Worm (Caenorhabditis elegans) whole organism, L4 larva: ENCODE data around the gene cdh-8.

Experiments used
- D1046.2 ChIP-seq: fragments of 200-800 bp; sonication (Bioruptor generic); IDR thresholded peaks from 2 replicates; pipeline ENCODE4 v1.3.6; 2022; ENCODE audit warnings: missing genetic modification characterization, missing compliant biosample characterization
- F49E8.2 ChIP-seq: sonication (generic microtip); optimal IDR thresholded peaks from 2 replicates; lab custom pipeline; 2016; ENCODE audit warnings: missing compliant biosample characterization, mild to moderate bottlenecking, missing genetic modification characterization, borderline replicate concordance
- T20F7.1 ChIP-seq: fragments of 200-800 bp; sonication (Bioruptor generic); optimal IDR thresholded peaks from 2 replicates; lab custom pipeline; 2018; ENCODE audit warnings: mild to moderate bottlenecking, missing genetic modification characterization, missing compliant biosample characterization
- T26A8.4 ChIP-seq: fragments of 200-800 bp; sonication (Bioruptor generic); IDR thresholded peaks from 2 replicates; pipeline ENCODE4 v1.3.6; 2022; ENCODE audit warnings: missing genetic modification characterization, missing compliant biosample characterization
- Y48G9A.11 ChIP-seq: fragments of 200-800 bp; sonication (Bioruptor generic); IDR thresholded peaks from 2 replicates; pipeline ENCODE4 v1.3.6; 2022; ENCODE audit warnings: missing genetic modification reagents, missing genetic modification characterization, missing compliant biosample characterization
- Y5F2A.4 ChIP-seq: fragments of 200-800 bp; sonication (Bioruptor generic); optimal IDR thresholded peaks from 2 replicates; lab custom pipeline; 2018; ENCODE audit warnings: mild to moderate bottlenecking, missing genetic modification characterization, missing compliant biosample characterization
- attf-4 ChIP-seq: sonication (generic microtip); optimal IDR thresholded peaks from 3 replicates; lab custom pipeline; 2017; ENCODE audit warnings: missing biosample characterization, missing genetic modification characterization
- ceh-32 ChIP-seq: sonication (generic microtip); optimal IDR thresholded peaks from 2 replicates; lab custom pipeline; 2016; ENCODE audit warnings: mild to moderate bottlenecking, missing genetic modification characterization, missing compliant biosample characterization; ENCODE audit not compliant: poor library complexity
- ceh-44 ChIP-seq: fragments of 200-800 bp; sonication (Bioruptor generic); IDR thresholded peaks from 2 replicates; pipeline ENCODE4 v1.3.6; 2022; ENCODE audit warnings: missing genetic modification reagents, missing genetic modification characterization, missing compliant biosample characterization
- ceh-62 ChIP-seq: sonication (generic microtip); optimal IDR thresholded peaks from 2 replicates; lab custom pipeline; 2017; ENCODE audit warnings: missing biosample characterization, missing genetic modification characterization
- ceh-82 ChIP-seq: sonication (generic microtip); optimal IDR thresholded peaks from 2 replicates; lab custom pipeline; 2017; ENCODE audit warnings: missing biosample characterization, missing genetic modification characterization
- cey-2 ChIP-seq: sonication (generic microtip); optimal IDR thresholded peaks from 3 replicates; lab custom pipeline; 2017; ENCODE audit warnings: missing genetic modification characterization, mild to moderate bottlenecking, missing compliant biosample characterization, antibody characterized with exemption, borderline replicate concordance; ENCODE audit not compliant: insufficient read depth
- ctbp-1 ChIP-seq: fragments of 200-800 bp; sonication (Bioruptor generic); IDR thresholded peaks from 2 replicates; pipeline ENCODE4 v1.3.6; 2022; ENCODE audit warnings: missing genetic modification reagents, missing genetic modification characterization, missing compliant biosample characterization
- daf-12 ChIP-seq: fragments of 150-350 bp; optimal IDR thresholded peaks from 2 replicates; lab custom pipeline; 2014; ENCODE audit warnings: missing biosample characterization, missing genetic modification reagents, missing genetic modification characterization
- daf-19 ChIP-seq: fragments of 200-800 bp; sonication (Bioruptor generic); conservative IDR thresholded peaks from 2 replicates; pipeline ENCODE4 v1.3.6; 2022; ENCODE audit warnings: missing genetic modification characterization, missing compliant biosample characterization
- daf-8 ChIP-seq: fragments of 200-800 bp; sonication (Bioruptor generic); IDR thresholded peaks from 2 replicates; pipeline ENCODE4 v1.3.6; 2022; ENCODE audit warnings: missing genetic modification characterization, missing compliant biosample characterization
- dmd-6 ChIP-seq: fragments of 200-800 bp; sonication (Bioruptor generic); IDR thresholded peaks from 2 replicates; pipeline ENCODE4 v1.3.6; 2022; ENCODE audit warnings: missing genetic modification reagents, missing genetic modification characterization, missing compliant biosample characterization
- dmd-8 ChIP-seq: fragments of 200-800 bp; sonication (Bioruptor generic); IDR thresholded peaks from 2 replicates; pipeline ENCODE4 v1.3.6; 2022; ENCODE audit warnings: missing genetic modification characterization, missing compliant biosample characterization
- egl-43 ChIP-seq: fragments of 200-800 bp; sonication (Bioruptor generic); IDR thresholded peaks from 2 replicates; pipeline ENCODE4 v1.3.6; 2022; ENCODE audit warnings: missing genetic modification reagents, missing genetic modification characterization, missing compliant biosample characterization
- fkh-10 ChIP-seq: fragments of 150-350 bp; optimal IDR thresholded peaks from 2 replicates; lab custom pipeline; 2014; ENCODE audit warnings: missing biosample characterization, missing genetic modification reagents, missing genetic modification characterization
- fos-1 ChIP-seq: fragments of 150-350 bp; optimal IDR thresholded peaks from 2 replicates; lab custom pipeline; 2014; ENCODE audit warnings: missing biosample characterization, missing genetic modification characterization
- hlh-11 ChIP-seq: fragments of 200-800 bp; sonication (Bioruptor generic); optimal IDR thresholded peaks from 2 replicates; lab custom pipeline; 2018; ENCODE audit warnings: mild to moderate bottlenecking, missing genetic modification characterization, missing compliant biosample characterization
- hlh-30 ChIP-seq: sonication (generic microtip); optimal IDR thresholded peaks from 2 replicates; lab custom pipeline; 2017; ENCODE audit warnings: antibody characterized with exemption, mild to moderate bottlenecking, missing genetic modification characterization, missing compliant biosample characterization; ENCODE audit not compliant: insufficient read depth
- lin-38 ChIP-seq: fragments of 200-800 bp; sonication (Bioruptor generic); IDR thresholded peaks from 2 replicates; pipeline ENCODE4 v1.3.6; 2022; ENCODE audit warnings: missing genetic modification reagents, missing genetic modification characterization, missing compliant biosample characterization
- lin-39 ChIP-seq: fragments of 150-350 bp; optimal IDR thresholded peaks from 2 replicates; lab custom pipeline; 2014; ENCODE audit warnings: missing biosample characterization, missing genetic modification reagents, missing genetic modification characterization
- lsy-2 ChIP-seq, 2 experiments: fragments of 150-350 bp in 1 of 2; sonication (generic microtip) in 1 of 2; optimal IDR thresholded peaks; 2 replicates each; lab custom pipeline; 2014 to 2017; ENCODE audit warnings: missing biosample characterization in 2 of 2, missing genetic modification characterization in 2 of 2
- madf-5 ChIP-seq, 2 experiments: fragments of 200-800 bp; sonication (Bioruptor generic); IDR thresholded peaks; 2 replicates each; pipeline ENCODE4 v1.3.6; 2022; ENCODE audit warnings: missing compliant biosample characterization in 2 of 2, missing genetic modification characterization in 2 of 2
- mes-2 ChIP-seq: sonication (generic microtip); optimal IDR thresholded peaks from 2 replicates; lab custom pipeline; 2016; ENCODE audit warnings: missing genotype, mild to moderate bottlenecking, missing genetic modification characterization, missing compliant biosample characterization; ENCODE audit not compliant: poor library complexity, severe bottlenecking
- nhr-237 ChIP-seq: sonication (generic microtip); optimal IDR thresholded peaks from 2 replicates; lab custom pipeline; 2017; ENCODE audit warnings: missing biosample characterization, missing genetic modification characterization
- nhr-25 ChIP-seq: sonication (generic microtip); optimal IDR thresholded peaks from 2 replicates; lab custom pipeline; 2017; ENCODE audit warnings: missing genetic modification characterization, mild to moderate bottlenecking, missing compliant biosample characterization, antibody characterized with exemption, moderate library complexity, borderline replicate concordance; ENCODE audit not compliant: insufficient read depth
- nhr-48 ChIP-seq: sonication (generic microtip); optimal IDR thresholded peaks from 2 replicates; lab custom pipeline; 2016; ENCODE audit warnings: mild to moderate bottlenecking, missing genetic modification characterization, missing compliant biosample characterization
- nhr-6 ChIP-seq: fragments of 150-350 bp; optimal IDR thresholded peaks from 2 replicates; lab custom pipeline; 2014; ENCODE audit warnings: missing biosample characterization, missing genetic modification characterization
- nhr-77 ChIP-seq: fragments of 150-350 bp; optimal IDR thresholded peaks from 2 replicates; lab custom pipeline; 2014; ENCODE audit warnings: missing biosample characterization, missing genetic modification characterization
- pha-4 ChIP-seq, 2 experiments: fragments of 150-350 bp in 1 of 2; fragments of 200-800 bp in 1 of 2; sonication (Bioruptor generic) in 1 of 2; IDR thresholded peaks in 1 of 2; optimal IDR thresholded peaks in 1 of 2; 2 replicates each; pipeline versions ENCODE4 v1.3.6 to Lab custom; 2014 to 2022; ENCODE audit warnings: missing genetic modification characterization in 2 of 2, missing genetic modification reagents in 2 of 2, missing biosample characterization in 1 of 2, missing compliant biosample characterization in 1 of 2
- pqm-1 ChIP-seq: sonication (generic microtip); optimal IDR thresholded peaks from 2 replicates; lab custom pipeline; 2017; ENCODE audit warnings: missing biosample characterization, missing genetic modification characterization
- saeg-2 ChIP-seq: fragments of 200-800 bp; sonication (Bioruptor generic); IDR thresholded peaks from 2 replicates; pipeline ENCODE4 v1.3.6; 2022; ENCODE audit warnings: missing genetic modification reagents, missing genetic modification characterization, missing compliant biosample characterization
- set-16 ChIP-seq: fragments of 200-800 bp; sonication (Bioruptor generic); IDR thresholded peaks from 2 replicates; pipeline ENCODE4 v1.3.6; 2022; ENCODE audit warnings: missing genetic modification reagents, missing genetic modification characterization, missing compliant biosample characterization
- skn-1 ChIP-seq: fragments of 150-350 bp; optimal IDR thresholded peaks from 2 replicates; lab custom pipeline; 2014; ENCODE audit warnings: missing biosample characterization, missing genetic modification characterization
- snpc-4 ChIP-seq: fragments of 150-350 bp; optimal IDR thresholded peaks from 2 replicates; lab custom pipeline; 2014; ENCODE audit warnings: missing biosample characterization, missing genetic modification characterization
- unc-39 ChIP-seq: sonication (generic microtip); optimal IDR thresholded peaks from 2 replicates; lab custom pipeline; 2017; ENCODE audit warnings: missing biosample characterization, missing genetic modification characterization
- zag-1 ChIP-seq: fragments of 150-350 bp; optimal IDR thresholded peaks from 2 replicates; lab custom pipeline; 2014; ENCODE audit warnings: missing biosample characterization, missing genetic modification characterization
- zfp-3 ChIP-seq: fragments of 200-800 bp; sonication (Bioruptor generic); conservative IDR thresholded peaks from 2 replicates; pipeline ENCODE4 v1.3.6; 2022; ENCODE audit warnings: missing genetic modification reagents, missing genetic modification characterization, missing compliant biosample characterization

Gene cdh-8

ce11 chrIV:325640-326039 is 14.0 kb upstream of the cdh-8 start:
- peak; percentile 26 for TF ChIP-seq Y5F2A.4 (GFP tag; lab: Kevin White, UChicago)
- no peak for TF ChIP-seq ctbp-1 (GFP tag; lab: Robert Waterston, UW)
- peak; percentile 97 for TF ChIP-seq set-16 (GFP tag; lab: Robert Waterston, UW)
- no peak for TF ChIP-seq lsy-2 (tag; optimal IDR thresholded peaks at IDR 0.05; lab: Kevin White, UChicago)
- TF ChIP-seq egl-43 (GFP tag; lab: Robert Waterston, UW), result 0 out of 2 replicates have a peak, but pooled peaks have one; percentile 38
- TF ChIP-seq ceh-32 (tag; lab: Kevin White, UChicago), result no peak
- 0 out of 2 replicates have a peak, but pooled peaks have one; percentile 32 for TF ChIP-seq Y48G9A.11 (GFP tag; lab: Robert Waterston, UW)
- no peak for TF ChIP-seq snpc-4 (tag; lab: Kevin White, UChicago)
- TF ChIP-seq, all 104 proteins: peak for 4

ce11 chrIV:326564-327070 is 13.0 kb upstream of the cdh-8 start, which contains the start of gene col-101:
Gene col-101 (minus strand): TSS chrIV:327020.
- no peak for TF ChIP-seq ceh-32 (tag; lab: Kevin White, UChicago)
- TF ChIP-seq T20F7.1 (GFP tag; lab: Kevin White, UChicago), result no peak
- no peak for TF ChIP-seq snpc-4 (tag; lab: Kevin White, UChicago)
- TF ChIP-seq daf-8 (GFP tag; lab: Robert Waterston, UW), result no peak
- TF ChIP-seq skn-1 (tag; lab: Kevin White, UChicago), result no peak
- TF ChIP-seq fkh-10 (GFP tag; lab: Kevin White, UChicago), result no peak
- TF ChIP-seq ceh-44 (GFP tag; lab: Robert Waterston, UW), result no peak
- no peak for TF ChIP-seq zag-1 (tag; lab: Kevin White, UChicago)
- no peak for TF ChIP-seq mes-2
- TF ChIP-seq, all 104 proteins: peak for 0

ce11 chrIV:330523-330922 is 9.1 kb upstream of the cdh-8 start, which contains the start of gene F18F11.4:
Gene F18F11.4 (plus strand): TSS chrIV:330823.
- TF ChIP-seq F49E8.2 (tag; lab: Kevin White, UChicago) (no peak), daf-19 (GFP tag; lab: Robert Waterston, UW) (no peak), nhr-237 (no peak), daf-12 (no peak), D1046.2 (GFP tag; lab: Robert Waterston, UW) (no peak), saeg-2 (GFP tag; lab: Robert Waterston, UW) (no peak), fos-1 (no peak), lin-38 (GFP tag; lab: Robert Waterston, UW) (no peak)

- TF ChIP-seq Y5F2A.4 (GFP tag; lab: Kevin White, UChicago) (no peak), set-16 (GFP tag; lab: Robert Waterston, UW) (no peak), nhr-237 (no peak), unc-39 (tag; lab: Kevin White, UChicago) (no peak), cey-2 (tag; lab: Kevin White, UChicago) (no peak), T26A8.4 (no peak), egl-43 (GFP tag; lab: Robert Waterston, UW) (no peak), ceh-62 (tag; lab: Kevin White, UChicago) (no peak), ceh-44 (GFP tag; lab: Robert Waterston, UW) (no peak), F49E8.2 (tag; lab: Kevin White, UChicago) (no peak), attf-4 (tag; lab: Kevin White, UChicago) (no peak), dmd-6 (GFP tag; lab: Robert Waterston, UW) (peak; percentile 74), hlh-11 (peak; percentile 19), nhr-25 (tag; lab: Kevin White, UChicago) (no peak), madf-5 (GFP tag; IDR thresholded peaks at IDR 0.05; lab: Robert Waterston, UW) (no peak), dmd-8 (GFP tag; lab: Robert Waterston, UW) (no peak), nhr-6 (tag; lab: Kevin White, UChicago) (no peak), ceh-82 (no peak), lin-39 (tag; lab: Kevin White, UChicago) (no peak), nhr-48 (tag; lab: Kevin White, UChicago) (peak; percentile 35), snpc-4 (tag; lab: Kevin White, UChicago) (no peak), zfp-3 (GFP tag; lab: Robert Waterston, UW) (no peak), hlh-30 (tag; lab: Kevin White, UChicago) (no peak), pha-4 (GFP tag; IDR thresholded peaks at IDR 0.05; lab: Robert Waterston, UW) (no peak), pha-4 (tag; optimal IDR thresholded peaks at IDR 0.05; lab: Kevin White, UChicago) (no peak), pqm-1 (tag; lab: Kevin White, UChicago) (peak; percentile 50), D1046.2 (GFP tag; lab: Robert Waterston, UW) (no peak), nhr-77 (no peak)
Measured at ce11 chrIV:337128-337646, 2.4 kb upstream of the cdh-8 start, which contains the start of gene pxmp-4. Gene pxmp-4 (minus strand): TSS chrIV:337178.
